Fruit fly (Drosophila melanogaster): Measurements from ENCODE around the gene CG31917.

CG31917 gene

DNA sequence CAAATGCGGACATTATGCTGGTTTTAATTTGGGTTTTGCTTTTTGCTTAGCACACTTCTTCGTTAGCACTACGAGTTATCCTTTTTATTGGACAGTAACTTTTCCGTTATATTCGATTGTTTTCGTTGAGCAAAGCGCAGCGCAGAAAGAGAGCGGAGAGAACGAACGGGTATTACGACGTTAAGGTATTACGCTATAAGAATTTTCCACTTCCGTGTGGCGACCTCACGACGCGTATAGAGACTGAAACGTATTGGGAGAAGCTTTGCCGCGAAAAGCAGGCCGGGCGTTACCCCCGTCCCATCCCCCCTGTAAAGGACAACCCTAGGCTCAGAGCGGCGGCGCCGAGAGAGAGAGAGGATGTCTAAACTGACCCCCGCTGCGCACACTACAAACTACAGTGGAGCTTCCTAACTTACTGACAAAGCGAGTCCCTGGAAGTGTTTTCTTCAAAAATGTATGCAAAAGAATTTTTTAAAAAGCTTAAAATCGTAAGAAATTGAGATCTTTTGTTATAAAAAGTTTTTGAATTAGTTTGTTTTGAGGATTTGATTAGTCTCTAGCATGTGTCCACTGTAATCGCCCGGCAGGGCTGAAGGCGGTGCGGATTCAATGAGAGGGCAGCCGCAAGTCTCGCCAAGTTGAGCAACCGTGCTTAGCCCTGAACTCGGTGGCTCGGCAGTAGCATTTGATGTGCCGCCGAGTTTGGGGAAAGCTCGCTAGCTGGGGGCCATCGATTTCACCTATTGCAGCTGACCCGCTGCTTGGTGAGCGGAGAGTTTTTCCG, 5.8 kb downstream of the CG31917 start (continued):
- TF ChIP-seq CG8765 (GFP tag; IDR thresholded peaks at IDR 0.05) (peak; percentile 83), wek (GFP tag; optimal IDR thresholded peaks at IDR 0.05) (peak; percentile 44), Ravus (GFP tag; IDR thresholded peaks at IDR 0.05) (peak; percentile 90), pnt (GFP tag; optimal IDR thresholded peaks at IDR 0.05) (peak; percentile 94), Hr78 (GFP tag; optimal IDR thresholded peaks at IDR 0.05) (no peak), esg (GFP tag; conservative IDR thresholded peaks at IDR 0.05) (peak; percentile 96), CG5180 (GFP tag; optimal IDR thresholded peaks at IDR 0.05) (peak; percentile 83), usp (GFP tag; optimal IDR thresholded peaks at IDR 0.05) (no peak), ssp (GFP tag; IDR thresholded peaks at IDR 0.05) (peak; percentile 89), CG18011 (GFP tag; optimal IDR thresholded peaks at IDR 0.05) (peak; percentile 82), Fer1 (GFP tag; optimal IDR thresholded peaks at IDR 0.05) (peak; percentile 98), Dek (tag; optimal IDR thresholded peaks at IDR 0.05) (peak; percentile 96), gt (GFP tag; IDR thresholded peaks at IDR 0.05) (peak; percentile 81), trem (tag; optimal IDR thresholded peaks at IDR 0.05) (peak; percentile 74), ato (GFP tag; IDR thresholded peaks at IDR 0.05; ENCODE audit: partially characterized antibody) (no peak), CG4424 (GFP tag; optimal IDR thresholded peaks at IDR 0.05) (peak; percentile 94), CG31365 (tag; optimal IDR thresholded peaks at IDR 0.05) (peak; percentile 81), yki (optimal IDR thresholded peaks at IDR 0.05) (no peak), CG31441 (GFP tag; IDR thresholded peaks at IDR 0.05) (peak; percentile 93), CG42726 (GFP tag; IDR thresholded peaks at IDR 0.05; ENCODE audit: partially characterized antibody) (no peak), Oaz (GFP tag; IDR thresholded peaks at IDR 0.05) (peak; percentile 90), Blimp-1 (GFP tag; optimal IDR thresholded peaks at IDR 0.05) (peak; percentile 90), hbn (GFP tag; IDR thresholded peaks at IDR 0.05; ENCODE audit: partially characterized antibody) (no peak), BtbVII (GFP tag; optimal IDR thresholded peaks at IDR 0.05) (peak; percentile 93), CG14050 (GFP tag; IDR thresholded peaks at IDR 0.05) (peak; percentile 92), kah (GFP tag; optimal IDR thresholded peaks at IDR 0.05) (peak; percentile 81), CG11695 (GFP tag; IDR thresholded peaks at IDR 0.05) (peak; percentile 96), disco-r (GFP tag; optimal IDR thresholded peaks at IDR 0.05) (peak; percentile 86), CG13424 (tag; optimal IDR thresholded peaks at IDR 0.05) (peak; percentile 95), zen (tag; optimal IDR thresholded peaks at IDR 0.05) (peak; percentile 88), CG6813 (GFP tag; optimal IDR thresholded peaks at IDR 0.05) (peak; percentile 94), CG7987 (GFP tag; optimal IDR thresholded peaks at IDR 0.05) (peak; percentile 89), CG7786 (GFP tag; optimal IDR thresholded peaks at IDR 0.05) (peak; percentile 97), H15 (GFP tag; IDR thresholded peaks at IDR 0.05) (peak; percentile 96), HLHmδ (GFP tag; optimal IDR thresholded peaks at IDR 0.05) (no peak), ham (GFP tag; IDR thresholded peaks at IDR 0.05) (peak; percentile 75; the same call in 1 of the 2 replicates), CG10267 (tag; optimal IDR thresholded peaks at IDR 0.05) (peak; percentile 85), CG11560 (tag; IDR thresholded peaks at IDR 0.05) (peak; percentile 85), gfzf (GFP tag; optimal IDR thresholded peaks at IDR 0.05) (peak; percentile 11), cwo (GFP tag; optimal IDR thresholded peaks at IDR 0.05) (peak; percentile 95), run (tag; optimal IDR thresholded peaks at IDR 0.05) (peak; percentile 84), zf30C (GFP tag; optimal IDR thresholded peaks at IDR 0.05) (no peak), CG16815 (GFP tag; optimal IDR thresholded peaks at IDR 0.05) (peak; percentile 93), h (optimal IDR thresholded peaks at IDR 0.05) (no peak), CG9727 (GFP tag; optimal IDR thresholded peaks at IDR 0.05) (peak; percentile 93), CG8924 (tag; optimal IDR thresholded peaks at IDR 0.05) (peak; percentile 94), CG31388 (GFP tag; optimal IDR thresholded peaks at IDR 0.05) (peak; percentile 79), hb (GFP tag; IDR thresholded peaks at IDR 0.05; ENCODE audit: partially characterized antibody) (no peak), CG13624 (GFP tag; optimal IDR thresholded peaks at IDR 0.05) (peak; percentile 97)

Measured in whole organism, embryonic.